Worm (Caenorhabditis elegans) whole organism, L1 larva: Measurements from ENCODE around the gene C36B7.1.
A peak's percentile ranks its signal among the peaks of the same experiment; 100 is the strongest.

Source experiments
- C16A3.4 ChIP-seq: fragments of 150-350 bp; optimal IDR thresholded peaks from 2 replicates; lab custom pipeline; 2014; ENCODE audit warnings: missing biosample characterization, missing genetic modification characterization
- C34B4.2 ChIP-seq: sonication (generic microtip); optimal IDR thresholded peaks from 2 replicates; lab custom pipeline; 2017; ENCODE audit warnings: mild to moderate bottlenecking, missing genetic modification characterization, missing compliant biosample characterization
- aly-2 ChIP-seq: fragments of 150-350 bp; optimal IDR thresholded peaks from 2 replicates; lab custom pipeline; 2014; ENCODE audit warnings: missing biosample characterization, missing genetic modification characterization
- ceh-8 ChIP-seq: fragments of 200-800 bp; sonication (Bioruptor generic); optimal IDR thresholded peaks from 2 replicates; lab custom pipeline; 2018; ENCODE audit warnings: mild to moderate bottlenecking, missing genetic modification characterization, moderate library complexity, missing compliant biosample characterization
- ceh-82 ChIP-seq, 3 experiments: fragments of 150-350 bp in 1 of 3; sonication (generic microtip) in 2 of 3; optimal IDR thresholded peaks; 2 replicates each; lab custom pipeline; 2014 to 2017; ENCODE audit warnings: missing biosample characterization in 3 of 3, missing genetic modification characterization in 3 of 3
- ceh-90 ChIP-seq: sonication (generic microtip); optimal IDR thresholded peaks from 2 replicates; lab custom pipeline; 2016; ENCODE audit warnings: missing genetic modification characterization, missing compliant biosample characterization
- ces-1 ChIP-seq: fragments of 150-350 bp; optimal IDR thresholded peaks from 2 replicates; lab custom pipeline; 2014; ENCODE audit warnings: missing biosample characterization, missing genetic modification reagents, missing genetic modification characterization
- dsc-1 ChIP-seq: sonication (generic microtip); optimal IDR thresholded peaks from 2 replicates; lab custom pipeline; 2016; ENCODE audit warnings: mild to moderate bottlenecking, missing genetic modification characterization, missing compliant biosample characterization
- efl-1 ChIP-seq, 4 experiments: fragments of 150-350 bp; optimal IDR thresholded peaks in 3 of 4; peaks in 1 of 4; 1 replicate in 1 of 4; 2 replicates in 3 of 4; lab custom pipeline; 2014; ENCODE audit warnings: missing biosample characterization in 2 of 4, missing genetic modification characterization in 2 of 4, missing genetic modification reagents in 2 of 4
- efl-3 ChIP-seq: fragments of 200-800 bp; sonication (Bioruptor generic); optimal IDR thresholded peaks from 2 replicates; lab custom pipeline; 2018; ENCODE audit warnings: mild to moderate bottlenecking, missing genetic modification characterization, missing compliant biosample characterization
- egl-13 ChIP-seq: sonication (generic microtip); optimal IDR thresholded peaks from 2 replicates; lab custom pipeline; 2016; ENCODE audit warnings: missing genotype, missing genetic modification reagents, missing genetic modification characterization, missing compliant biosample characterization
- egl-27 ChIP-seq, 2 experiments: fragments of 150-350 bp in 1 of 2; sonication (generic microtip); optimal IDR thresholded peaks; 3 replicates each; lab custom pipeline; 2017 to 2018; ENCODE audit warnings: missing biosample characterization in 2 of 2, missing genetic modification characterization in 2 of 2, missing genetic modification reagents in 2 of 2
- ets-5 ChIP-seq: fragments of 200-800 bp; sonication (Bioruptor generic); IDR thresholded peaks from 2 replicates; pipeline ENCODE4 v1.3.6; 2022; ENCODE audit warnings: missing genetic modification characterization, missing compliant biosample characterization
- fkh-4 ChIP-seq: sonication (generic microtip); optimal IDR thresholded peaks from 2 replicates; lab custom pipeline; 2016; ENCODE audit warnings: missing compliant biosample characterization, missing genetic modification characterization, borderline replicate concordance
- fos-1 ChIP-seq: fragments of 150-350 bp; optimal IDR thresholded peaks from 2 replicates; lab custom pipeline; 2014; ENCODE audit warnings: missing biosample characterization, missing genetic modification characterization
- grh-1 ChIP-seq: fragments of 200-800 bp; sonication (Bioruptor generic); IDR thresholded peaks from 2 replicates; pipeline ENCODE4 v1.3.6; 2022; ENCODE audit warnings: missing genetic modification reagents, missing genetic modification characterization, missing compliant biosample characterization
- hlh-17 ChIP-seq: fragments of 200-800 bp; sonication (Bioruptor generic); optimal IDR thresholded peaks from 2 replicates; lab custom pipeline; 2018; ENCODE audit warnings: missing genetic modification characterization, mild to moderate bottlenecking, missing compliant biosample characterization, moderate library complexity, borderline replicate concordance
- hpl-2 ChIP-seq: fragments of 150-350 bp; optimal IDR thresholded peaks from 2 replicates; lab custom pipeline; 2014; ENCODE audit warnings: missing biosample characterization, missing genetic modification reagents, missing genetic modification characterization
- irx-1 ChIP-seq: sonication (generic microtip); optimal IDR thresholded peaks from 2 replicates; lab custom pipeline; 2016; ENCODE audit warnings: missing genetic modification characterization, missing compliant biosample characterization
- isw-1 ChIP-seq: fragments of 200-800 bp; sonication (Bioruptor generic); IDR thresholded peaks from 2 replicates; pipeline ENCODE4 v1.3.6; 2022; ENCODE audit warnings: missing genetic modification characterization, missing compliant biosample characterization
- lin-13 ChIP-seq: fragments of 150-350 bp; optimal IDR thresholded peaks from 2 replicates; lab custom pipeline; 2014; ENCODE audit warnings: missing biosample characterization, missing genetic modification reagents, missing genetic modification characterization
- lin-35 ChIP-seq, 2 experiments: fragments of 150-350 bp; optimal IDR thresholded peaks; 2 replicates each; lab custom pipeline; 2014; ENCODE audit warnings: missing biosample characterization in 2 of 2, missing genetic modification characterization in 2 of 2, missing genetic modification reagents in 2 of 2
- lir-3 ChIP-seq: sonication (generic microtip); optimal IDR thresholded peaks from 2 replicates; lab custom pipeline; 2016; ENCODE audit warnings: mild to moderate bottlenecking, missing genetic modification characterization, moderate library complexity, missing compliant biosample characterization; ENCODE audit not compliant: poor library complexity
- lsy-2 ChIP-seq, 2 experiments: fragments of 150-350 bp; optimal IDR thresholded peaks; 2 replicates each; lab custom pipeline; 2014; ENCODE audit warnings: missing biosample characterization in 2 of 2, missing genetic modification characterization in 2 of 2
- mab-9 ChIP-seq: fragments of 200-800 bp; sonication (Bioruptor generic); IDR thresholded peaks from 2 replicates; pipeline ENCODE4 v1.3.6; 2022; ENCODE audit warnings: missing genetic modification reagents, missing genetic modification characterization, missing compliant biosample characterization
- mdl-1 ChIP-seq, 2 experiments: fragments of 150-350 bp; optimal IDR thresholded peaks; 2 replicates each; lab custom pipeline; 2014 to 2017; ENCODE audit warnings: missing biosample characterization in 2 of 2, missing genetic modification characterization in 2 of 2, inconsistent platforms in 1 of 2
- nhr-19 ChIP-seq: fragments of 200-800 bp; sonication (Bioruptor generic); conservative IDR thresholded peaks from 2 replicates; pipeline ENCODE4 v1.3.6; 2022; ENCODE audit warnings: missing genetic modification characterization, missing compliant biosample characterization
- nhr-237 ChIP-seq: fragments of 150-350 bp; optimal IDR thresholded peaks from 2 replicates; lab custom pipeline; 2014; ENCODE audit warnings: missing biosample characterization, missing genetic modification characterization
- nhr-28 ChIP-seq: fragments of 150-350 bp; optimal IDR thresholded peaks from 2 replicates; lab custom pipeline; 2014; ENCODE audit warnings: missing biosample characterization, missing genetic modification characterization
- nhr-71 ChIP-seq: sonication (generic microtip); optimal IDR thresholded peaks from 2 replicates; lab custom pipeline; 2016; ENCODE audit warnings: mild to moderate bottlenecking, missing genetic modification characterization, moderate library complexity, missing compliant biosample characterization
- nhr-76 ChIP-seq: sonication (generic microtip); optimal IDR thresholded peaks from 2 replicates; lab custom pipeline; 2017; ENCODE audit warnings: missing biosample characterization, missing genetic modification characterization
- nhr-84 ChIP-seq: sonication (generic microtip); optimal IDR thresholded peaks from 2 replicates; lab custom pipeline; 2017; ENCODE audit warnings: missing biosample characterization, missing genetic modification characterization
- nhr-85 ChIP-seq: sonication (generic microtip); peaks from one replicate; lab custom pipeline; 2016; ENCODE audit warnings: missing genetic modification characterization, inconsistent platforms, missing compliant biosample characterization
- pag-3 ChIP-seq: sonication (generic microtip); optimal IDR thresholded peaks from 2 replicates; lab custom pipeline; 2017; ENCODE audit warnings: missing genetic modification characterization, mild to moderate bottlenecking, missing compliant biosample characterization, antibody characterized with exemption, borderline replicate concordance; ENCODE audit not compliant: insufficient read depth
- pax-3 ChIP-seq: fragments of 200-800 bp; sonication (Bioruptor generic); optimal IDR thresholded peaks from 2 replicates; lab custom pipeline; 2018; ENCODE audit warnings: mild to moderate bottlenecking, missing genetic modification characterization, moderate library complexity, missing compliant biosample characterization
- snpc-4 ChIP-seq: fragments of 150-350 bp; optimal IDR thresholded peaks from 2 replicates; lab custom pipeline; 2014; ENCODE audit warnings: missing biosample characterization, missing genetic modification characterization
- sptf-1 ChIP-seq: fragments of 150-350 bp; optimal IDR thresholded peaks from 2 replicates; lab custom pipeline; 2014; ENCODE audit warnings: missing biosample characterization, missing genetic modification characterization
- sup-37 ChIP-seq: fragments of 200-800 bp; sonication (Bioruptor generic); optimal IDR thresholded peaks from 2 replicates; lab custom pipeline; 2018; ENCODE audit warnings: mild to moderate bottlenecking, missing genetic modification characterization, missing compliant biosample characterization
- swsn-7 ChIP-seq: sonication (generic microtip); optimal IDR thresholded peaks from 2 replicates; lab custom pipeline; 2016; ENCODE audit warnings: missing genetic modification characterization, missing compliant biosample characterization
- unc-62 ChIP-seq: fragments of 150-350 bp; optimal IDR thresholded peaks from 2 replicates; lab custom pipeline; 2014; ENCODE audit warnings: missing biosample characterization, missing genetic modification reagents, missing genetic modification characterization
- unc-86 ChIP-seq: sonication (generic microtip); optimal IDR thresholded peaks from 2 replicates; lab custom pipeline; 2016; ENCODE audit warnings: missing genetic modification characterization, missing compliant biosample characterization
- vab-15 ChIP-seq: sonication (generic microtip); optimal IDR thresholded peaks from 2 replicates; lab custom pipeline; 2017; ENCODE audit warnings: missing genotype, mild to moderate bottlenecking, missing genetic modification characterization, missing compliant biosample characterization
- xbp-1 ChIP-seq: sonication (generic microtip); optimal IDR thresholded peaks from 2 replicates; lab custom pipeline; 2016; ENCODE audit warnings: missing genetic modification characterization, missing compliant biosample characterization
- zag-1 ChIP-seq: fragments of 150-350 bp; optimal IDR thresholded peaks from 2 replicates; lab custom pipeline; 2014; ENCODE audit warnings: missing biosample characterization, missing genetic modification characterization
- zip-4 ChIP-seq: fragments of 200-800 bp; sonication (Bioruptor generic); optimal IDR thresholded peaks from 2 replicates; lab custom pipeline; 2018; ENCODE audit warnings: mild to moderate bottlenecking, missing genetic modification characterization, moderate library complexity, missing compliant biosample characterization
- ztf-11 ChIP-seq, 2 experiments: sonication (generic microtip); optimal IDR thresholded peaks; 2 replicates each; lab custom pipeline; 2016 to 2017; ENCODE audit warnings: missing genetic modification characterization in 2 of 2, missing biosample characterization in 1 of 2, missing compliant biosample characterization in 1 of 2
- ztf-4 ChIP-seq: fragments of 150-350 bp; optimal IDR thresholded peaks from 2 replicates; lab custom pipeline; 2014; ENCODE audit warnings: missing biosample characterization, missing genetic modification characterization

C36B7.1 gene

DNA sequence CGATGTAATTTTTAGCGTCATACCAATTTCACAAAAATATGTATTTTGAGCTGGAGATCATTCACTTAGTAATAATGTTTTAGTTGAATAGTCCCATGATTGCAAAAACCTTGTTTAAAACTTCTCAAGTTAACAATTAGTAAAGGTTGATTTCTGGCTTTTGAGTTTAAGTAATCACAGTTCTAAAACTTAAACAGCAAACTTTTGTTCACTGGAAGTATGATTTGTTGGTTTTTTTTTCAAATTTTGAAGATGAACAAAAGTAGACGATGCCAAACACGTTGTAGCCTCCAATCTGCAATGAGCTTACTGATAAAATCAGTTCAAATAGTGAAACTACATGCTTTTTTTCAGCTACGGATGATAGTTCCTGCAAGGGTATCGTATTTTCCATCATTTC lies at the start of gene C36B7.1:
Gene C36B7.1, plus strand, starts transcription at position 301 of the 400 bp plus-strand sequence.
- TF ChIP-seq mdl-1 (tag; optimal IDR thresholded peaks at IDR 0.05; lab: Kevin White, UChicago) (no peak), zag-1 (no peak), sptf-1 (no peak), ztf-4 (tag; lab: Kevin White, UChicago) (no peak), hpl-2 (GFP tag; lab: Kevin White, UChicago) (no peak), egl-13 (tag; lab: Kevin White, UChicago) (no peak), isw-1 (GFP tag; lab: Robert Waterston, UW) (no peak), mab-9 (GFP tag; lab: Robert Waterston, UW) (no peak), lsy-2 (tag; optimal IDR thresholded peaks at IDR 0.05; lab: Kevin White, UChicago) (no peak), pax-3 (tag; lab: Kevin White, UChicago) (no peak), efl-1 (optimal IDR thresholded peaks at IDR 0.05; lab: Kevin White, UChicago) (no peak), efl-1 (GFP tag; optimal IDR thresholded peaks at IDR 0.05 in 1 of 2; lab: Kevin White, UChicago) (no peak), nhr-19 (GFP tag; lab: Robert Waterston, UW) (no peak), lin-35 (GFP tag; optimal IDR thresholded peaks at IDR 0.05; lab: Kevin White, UChicago) (no peak), ets-5 (GFP tag; lab: Robert Waterston, UW) (no peak), vab-15 (no peak), nhr-237 (tag; lab: Kevin White, UChicago) (no peak), egl-27 (tag; optimal IDR thresholded peaks at IDR 0.05; lab: Kevin White, UChicago) (no peak), irx-1 (tag; lab: Kevin White, UChicago) (no peak), C34B4.2 (tag; lab: Kevin White, UChicago) (no peak)

DNA sequence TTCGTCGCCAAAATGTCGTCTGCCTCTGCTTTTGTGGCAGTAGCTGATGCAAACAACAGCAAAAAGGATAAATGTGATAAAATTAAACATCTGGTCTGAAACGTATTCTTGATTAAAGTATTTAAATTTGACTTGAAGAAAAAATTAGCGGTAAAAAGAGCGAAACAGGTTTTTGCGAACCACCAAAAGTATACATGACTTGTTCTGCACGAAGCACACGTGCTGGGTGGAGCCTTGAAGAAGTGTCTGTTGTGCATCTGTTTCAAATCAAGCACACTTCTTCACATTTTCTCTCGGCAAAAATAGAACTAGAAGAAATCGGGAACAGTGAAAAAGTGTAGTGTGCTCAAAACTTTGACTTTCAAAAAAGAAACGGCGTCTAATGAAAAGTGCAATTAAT lies 49.5 kb upstream of the C36B7.1 start, which contains the start of gene B0403.3:
Gene B0403.3, minus strand, starts transcription at position 101 of the 400 bp plus-strand sequence.
- no peak for TF ChIP-seq lin-13 (GFP tag; lab: Kevin White, UChicago)
- no peak for TF ChIP-seq sup-37 (GFP tag; lab: Kevin White, UChicago)
- TF ChIP-seq dsc-1 (tag; lab: Kevin White, UChicago): peak; percentile 81
- no peak for TF ChIP-seq lir-3 (tag; lab: Kevin White, UChicago)
- no peak for TF ChIP-seq unc-86 (tag; lab: Kevin White, UChicago)
- TF ChIP-seq unc-62 (GFP tag; lab: Kevin White, UChicago): no peak
- TF ChIP-seq C34B4.2 (tag; lab: Kevin White, UChicago): no peak
- no peak for TF ChIP-seq ceh-82 (tag; optimal IDR thresholded peaks at IDR 0.05; lab: Kevin White, UChicago)
- TF ChIP-seq zag-1: no peak
- no peak for TF ChIP-seq swsn-7 (tag; lab: Kevin White, UChicago)
- TF ChIP-seq fkh-4 (tag; lab: Kevin White, UChicago): peak; percentile 29
- no peak for TF ChIP-seq zip-4 (GFP tag; lab: Kevin White, UChicago)
- TF ChIP-seq, all 84 proteins: peak for 2

DNA sequence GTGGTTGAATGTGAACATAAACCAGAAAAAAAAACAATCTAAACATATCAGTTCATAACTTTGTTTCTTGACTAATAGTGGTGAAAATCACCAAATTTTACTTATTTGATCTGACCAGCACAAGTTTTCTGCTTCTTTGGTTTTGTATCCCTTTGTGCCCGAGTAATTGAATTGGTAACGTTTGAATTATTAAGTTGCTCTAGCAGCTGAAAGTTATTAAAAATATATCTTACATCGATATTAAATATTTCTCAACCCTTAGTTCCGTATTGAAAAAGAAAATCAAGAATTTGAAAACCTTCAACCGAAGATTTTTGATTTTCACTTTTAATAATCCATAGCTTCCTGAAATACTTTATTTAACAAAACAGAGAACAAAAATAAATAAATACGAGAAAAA lies 46.7 kb upstream of the C36B7.1 start:
- TF ChIP-seq unc-62 (GFP tag; lab: Kevin White, UChicago) (no peak), C16A3.4 (tag; lab: Kevin White, UChicago) (no peak), fos-1 (tag; lab: Kevin White, UChicago) (no peak), ceh-8 (GFP tag; lab: Kevin White, UChicago) (no peak), ztf-11 (tag; optimal IDR thresholded peaks at IDR 0.05; lab: Kevin White, UChicago) (no peak), grh-1 (no peak), nhr-28 (tag; lab: Kevin White, UChicago) (no peak), nhr-85 (tag; lab: Kevin White, UChicago) (peak; percentile 8), efl-3 (GFP tag; lab: Kevin White, UChicago) (no peak), snpc-4 (no peak), sup-37 (GFP tag; lab: Kevin White, UChicago) (no peak), efl-1 (optimal IDR thresholded peaks at IDR 0.05; lab: Kevin White, UChicago) (no peak), efl-1 (GFP tag; optimal IDR thresholded peaks at IDR 0.05 in 1 of 2; lab: Kevin White, UChicago) (peak in 1 of 2 experiments; percentile 75), ces-1 (GFP tag; lab: Kevin White, UChicago) (no peak), hlh-17 (no peak), swsn-7 (tag; lab: Kevin White, UChicago) (no peak), unc-86 (tag; lab: Kevin White, UChicago) (no peak), aly-2 (tag; lab: Kevin White, UChicago) (peak; percentile 61), pag-3 (tag; lab: Kevin White, UChicago) (no peak), nhr-71 (peak; percentile 23), xbp-1 (tag; lab: Kevin White, UChicago) (peak; percentile 50), nhr-76 (no peak), ceh-90 (tag; lab: Kevin White, UChicago) (no peak), nhr-84 (tag; lab: Kevin White, UChicago) (no peak)
- TF ChIP-seq, all 84 proteins: peak for 5
